Worm (Caenorhabditis elegans) whole organism, L2 larva: Measurements from ENCODE around the gene txt-3.

Experiments used
- R02D3.7 ChIP-seq: fragments of 150-350 bp; optimal IDR thresholded peaks from 2 replicates; lab custom pipeline; 2014; ENCODE audit warnings: missing biosample characterization, missing genetic modification characterization
- ZK546.5 ChIP-seq: sonication (generic microtip); optimal IDR thresholded peaks from 2 replicates; lab custom pipeline; 2017; ENCODE audit warnings: missing biosample characterization, missing genetic modification characterization
- blmp-1 ChIP-seq: sonication (generic microtip); optimal IDR thresholded peaks from 2 replicates; lab custom pipeline; 2017; ENCODE audit warnings: missing genetic modification characterization, mild to moderate bottlenecking, missing compliant biosample characterization, antibody characterized with exemption, moderate library complexity; ENCODE audit not compliant: insufficient read depth
- elt-3 ChIP-seq: sonication (generic microtip); optimal IDR thresholded peaks from 2 replicates; lab custom pipeline; 2017; ENCODE audit warnings: missing biosample characterization, missing genetic modification characterization
- fos-1 ChIP-seq: fragments of 150-350 bp; optimal IDR thresholded peaks from 2 replicates; lab custom pipeline; 2014; ENCODE audit warnings: missing biosample characterization, missing genetic modification characterization
- lin-39 ChIP-seq: fragments of 150-350 bp; optimal IDR thresholded peaks from 2 replicates; lab custom pipeline; 2014; ENCODE audit warnings: missing biosample characterization, missing genetic modification reagents, missing genetic modification characterization
- lsy-2 ChIP-seq, 2 experiments: fragments of 150-350 bp in 1 of 2; sonication (generic microtip) in 1 of 2; optimal IDR thresholded peaks; 2 replicates each; lab custom pipeline; 2014 to 2017; ENCODE audit warnings: missing biosample characterization in 2 of 2, missing genetic modification characterization in 2 of 2
- mdl-1 ChIP-seq, 2 experiments: fragments of 150-350 bp in 1 of 2; sonication (generic microtip) in 1 of 2; optimal IDR thresholded peaks; 2 replicates each; lab custom pipeline; 2017; ENCODE audit warnings: missing biosample characterization in 2 of 2, missing genetic modification characterization in 2 of 2
- nhr-11 ChIP-seq: fragments of 150-350 bp; optimal IDR thresholded peaks from 2 replicates; lab custom pipeline; 2014; ENCODE audit warnings: missing biosample characterization, missing genetic modification characterization
- nhr-21 ChIP-seq: fragments of 150-350 bp; optimal IDR thresholded peaks from 2 replicates; lab custom pipeline; 2014; ENCODE audit warnings: missing biosample characterization, missing genetic modification characterization
- nhr-23 ChIP-seq: fragments of 150-350 bp; optimal IDR thresholded peaks from 2 replicates; lab custom pipeline; 2014; ENCODE audit warnings: missing biosample characterization, missing genetic modification reagents, missing genetic modification characterization
- nhr-237 ChIP-seq: fragments of 150-350 bp; optimal IDR thresholded peaks from 2 replicates; lab custom pipeline; 2014; ENCODE audit warnings: missing biosample characterization, missing genetic modification characterization
- nhr-25 ChIP-seq: fragments of 150-350 bp; sonication (generic microtip); optimal IDR thresholded peaks from 3 replicates; lab custom pipeline; 2014; ENCODE audit warnings: missing biosample characterization, missing genetic modification characterization
- sem-4 ChIP-seq: fragments of 150-350 bp; optimal IDR thresholded peaks from 2 replicates; lab custom pipeline; 2014; ENCODE audit warnings: missing biosample characterization, missing genetic modification reagents, missing genetic modification characterization

- TF ChIP-seq R02D3.7 (tag; lab: Kevin White, UChicago) (no peak), fos-1 (no peak), lsy-2 (tag; optimal IDR thresholded peaks at IDR 0.05; lab: Kevin White, UChicago) (no peak), lin-39 (tag; lab: Kevin White, UChicago) (no peak), nhr-237 (no peak), mdl-1 (tag; optimal IDR thresholded peaks at IDR 0.05; lab: Kevin White, UChicago) (no peak), nhr-25 (tag; lab: Kevin White, UChicago) (no peak), nhr-21 (tag; lab: Kevin White, UChicago) (no peak), blmp-1 (tag; lab: Kevin White, UChicago) (no peak), nhr-23 (tag; lab: Kevin White, UChicago) (no peak), sem-4 (tag; lab: Kevin White, UChicago) (no peak), nhr-11 (no peak), ZK546.5 (no peak), elt-3 (no peak)
Measured at ce11 chrIV:4917774-4918173, 46.0 kb upstream of the txt-3 start, which contains the start of gene str-158.
